Fruit fly (Drosophila melanogaster) whole organism, prepupa: Measurements from ENCODE around the gene yuri.

Experiments
- Blimp-1 ChIP-seq: fragments of 200-800 bp; sonication (Bioruptor generic); optimal IDR thresholded peaks from 3 replicates; lab custom pipeline; 2017; ENCODE audit warnings: missing biosample characterization, missing genetic modification characterization, mild to moderate bottlenecking, moderate library complexity, missing genetic modification reagents
- CG10631 ChIP-seq: fragments of 200-800 bp; sonication (Bioruptor generic); optimal IDR thresholded peaks from 2 replicates; lab custom pipeline; 2016; ENCODE audit warnings: missing biosample characterization, missing genetic modification characterization
- CG10669 ChIP-seq: fragments of 200-800 bp; sonication (Bioruptor generic); optimal IDR thresholded peaks from 3 replicates; lab custom pipeline; 2018; ENCODE audit warnings: missing biosample characterization, mild to moderate bottlenecking, missing genetic modification characterization, moderate library complexity
- CG11294 ChIP-seq: fragments of 200-800 bp; sonication (Bioruptor generic); IDR thresholded peaks from 2 replicates; pipeline ENCODE4 v1.3.6; 2022; ENCODE audit warnings: missing biosample characterization, missing genetic modification characterization
- CG11762 ChIP-seq: fragments of 200-800 bp; sonication (Bioruptor generic); optimal IDR thresholded peaks from 3 replicates; lab custom pipeline; 2016; ENCODE audit warnings: missing biosample characterization, missing genetic modification characterization; ENCODE audit not compliant: insufficient read depth
- CG11902 ChIP-seq: fragments of 200-800 bp; sonication (Bioruptor generic); optimal IDR thresholded peaks from 3 replicates; lab custom pipeline; 2016; ENCODE audit warnings: missing biosample characterization, missing genetic modification characterization
- CG15336 ChIP-seq: fragments of 200-800 bp; sonication (Bioruptor generic); IDR thresholded peaks from 2 replicates; pipeline ENCODE4 v1.3.6; 2022; ENCODE audit warnings: missing biosample characterization, missing genetic modification characterization
- CG3032 ChIP-seq: fragments of 200-800 bp; optimal IDR thresholded peaks from 2 replicates; lab custom pipeline; 2019; ENCODE audit warnings: missing biosample characterization, mild to moderate bottlenecking, missing genetic modification characterization, moderate library complexity
- CG32006 ChIP-seq: fragments of 200-800 bp; sonication (Bioruptor generic); optimal IDR thresholded peaks from 3 replicates; lab custom pipeline; 2017; ENCODE audit warnings: missing biosample characterization, mild to moderate bottlenecking, missing genetic modification characterization
- CG34406 ChIP-seq: fragments of 200-800 bp; sonication (Bioruptor generic); optimal IDR thresholded peaks from 3 replicates; lab custom pipeline; 2016; ENCODE audit warnings: missing biosample characterization, missing genetic modification characterization
- CG3919 ChIP-seq: fragments of 200-800 bp; sonication (Bioruptor generic); optimal IDR thresholded peaks from 3 replicates; lab custom pipeline; 2016; ENCODE audit warnings: missing biosample characterization, missing genetic modification characterization
- CG4318 ChIP-seq: fragments of 200-800 bp; sonication (Bioruptor generic); optimal IDR thresholded peaks from 3 replicates; lab custom pipeline; 2017; ENCODE audit warnings: missing biosample characterization, mild to moderate bottlenecking, missing genetic modification characterization
- CG6276 ChIP-seq: fragments of 200-800 bp; sonication (Bioruptor generic); optimal IDR thresholded peaks from 2 replicates; lab custom pipeline; 2017; ENCODE audit warnings: missing biosample characterization, mild to moderate bottlenecking, missing genetic modification characterization
- CG6792 ChIP-seq: fragments of 200-800 bp; sonication (Bioruptor generic); optimal IDR thresholded peaks from 3 replicates; lab custom pipeline; 2016; ENCODE audit warnings: missing biosample characterization, missing genetic modification characterization
- CG6808 ChIP-seq: fragments of 200-800 bp; sonication (Bioruptor generic); optimal IDR thresholded peaks from 3 replicates; lab custom pipeline; 2017; ENCODE audit warnings: missing biosample characterization, missing genetic modification characterization, mild to moderate bottlenecking, moderate library complexity, missing genetic modification reagents
- CG6854 ChIP-seq: fragments of 200-800 bp; sonication (Bioruptor generic); optimal IDR thresholded peaks from 2 replicates; lab custom pipeline; 2017; ENCODE audit warnings: missing biosample characterization, mild to moderate bottlenecking, missing genetic modification characterization
- CG7368 ChIP-seq: fragments of 200-800 bp; sonication (Bioruptor generic); optimal IDR thresholded peaks from 3 replicates; lab custom pipeline; 2016; ENCODE audit warnings: missing biosample characterization, missing genetic modification characterization
- CG8119 ChIP-seq: fragments of 200-800 bp; sonication (Bioruptor generic); IDR thresholded peaks from 3 replicates; pipeline ENCODE4 v1.3.6; 2022; ENCODE audit warnings: missing biosample characterization, missing genetic modification characterization
- CG8319 ChIP-seq: fragments of 200-800 bp; sonication (Bioruptor generic); optimal IDR thresholded peaks from 3 replicates; lab custom pipeline; 2016; ENCODE audit warnings: missing biosample characterization, missing genetic modification characterization
- CG8632 ChIP-seq: fragments of 200-800 bp; sonication (Bioruptor generic); optimal IDR thresholded peaks from 3 replicates; lab custom pipeline; 2016; ENCODE audit warnings: missing biosample characterization, missing genetic modification characterization
- CG9139 ChIP-seq: fragments of 200-800 bp; sonication (Bioruptor generic); optimal IDR thresholded peaks from 3 replicates; lab custom pipeline; 2017; ENCODE audit warnings: missing biosample characterization, mild to moderate bottlenecking, missing genetic modification characterization
- Eip75B ChIP-seq: fragments of 200-800 bp; sonication (Bioruptor generic); optimal IDR thresholded peaks from 3 replicates; lab custom pipeline; 2016; ENCODE audit warnings: missing biosample characterization, missing genetic modification characterization
- Eip78C ChIP-seq: fragments of 200-800 bp; sonication (Bioruptor generic); peaks from one replicate; lab custom pipeline; 2016; ENCODE audit warnings: missing biosample characterization, missing genetic modification characterization
- Eip93F ChIP-seq: fragments of 200-800 bp; sonication (Bioruptor generic); optimal IDR thresholded peaks from 2 replicates; lab custom pipeline; 2016; ENCODE audit warnings: missing biosample characterization, mild to moderate bottlenecking, missing genetic modification characterization
- Ets21C ChIP-seq: fragments of 200-800 bp; sonication (Bioruptor generic); optimal IDR thresholded peaks from 3 replicates; lab custom pipeline; 2016; ENCODE audit warnings: missing biosample characterization, missing genetic modification characterization
- Gug ChIP-seq: fragments of 200-800 bp; sonication (Bioruptor generic); IDR thresholded peaks from 2 replicates; pipeline ENCODE4 v1.3.6; 2022; ENCODE audit warnings: missing biosample characterization, missing genetic modification characterization
- Hr38 ChIP-seq: sonication (Bioruptor generic); optimal IDR thresholded peaks from 2 replicates; lab custom pipeline; 2016; ENCODE audit warnings: missing biosample characterization, missing genetic modification characterization
- Hr39 ChIP-seq: fragments of 200-800 bp; sonication (Bioruptor generic); optimal IDR thresholded peaks from 2 replicates; lab custom pipeline; 2016; ENCODE audit warnings: missing biosample characterization, missing genetic modification characterization
- Lpt ChIP-seq: fragments of 200-800 bp; sonication (Bioruptor generic); optimal IDR thresholded peaks from 3 replicates; lab custom pipeline; 2016; ENCODE audit warnings: missing biosample characterization, missing genetic modification characterization
- OdsH ChIP-seq: fragments of 200-800 bp; sonication (Bioruptor generic); optimal IDR thresholded peaks from 3 replicates; lab custom pipeline; 2016; ENCODE audit warnings: missing biosample characterization, missing genetic modification characterization
- Smox ChIP-seq: fragments of 200-800 bp; sonication (Bioruptor generic); optimal IDR thresholded peaks from 3 replicates; lab custom pipeline; 2016; ENCODE audit warnings: missing biosample characterization, missing genetic modification characterization
- Sox102F ChIP-seq: fragments of 200-800 bp; sonication (Bioruptor generic); optimal IDR thresholded peaks from 2 replicates; lab custom pipeline; 2016; ENCODE audit warnings: missing biosample characterization, mild to moderate bottlenecking, missing genetic modification characterization
- Sox14 ChIP-seq: fragments of 200-800 bp; sonication (Bioruptor generic); optimal IDR thresholded peaks from 3 replicates; lab custom pipeline; 2016; ENCODE audit warnings: missing biosample characterization, missing genetic modification characterization
- Sox15 ChIP-seq: fragments of 200-800 bp; sonication (Bioruptor generic); optimal IDR thresholded peaks from 3 replicates; lab custom pipeline; 2016; ENCODE audit warnings: missing biosample characterization, missing genetic modification characterization
- acj6 ChIP-seq: fragments of 200-800 bp; sonication (Bioruptor generic); optimal IDR thresholded peaks from 3 replicates; lab custom pipeline; 2016; ENCODE audit warnings: missing biosample characterization, missing genetic modification characterization
- cyc ChIP-seq: fragments of 200-800 bp; sonication (Bioruptor generic); optimal IDR thresholded peaks from 3 replicates; lab custom pipeline; 2016; ENCODE audit warnings: missing biosample characterization, missing genetic modification characterization
- dac ChIP-seq: fragments of 200-800 bp; sonication (Bioruptor generic); optimal IDR thresholded peaks from 2 replicates; lab custom pipeline; 2017; ENCODE audit warnings: missing biosample characterization, mild to moderate bottlenecking, missing genetic modification characterization
- dsx ChIP-seq: fragments of 200-800 bp; optimal IDR thresholded peaks from 3 replicates; lab custom pipeline; 2019; ENCODE audit warnings: missing biosample characterization, mild to moderate bottlenecking, missing genetic modification characterization, moderate library complexity; ENCODE audit not compliant: poor library complexity, severe bottlenecking
- eg ChIP-seq: fragments of 200-800 bp; sonication (Bioruptor generic); IDR thresholded peaks from 3 replicates; pipeline ENCODE4 v1.3.6; 2022; ENCODE audit warnings: missing biosample characterization, missing genetic modification characterization
- esn ChIP-seq: fragments of 200-800 bp; sonication (Bioruptor generic); optimal IDR thresholded peaks from 2 replicates; lab custom pipeline; 2016; ENCODE audit warnings: missing biosample characterization, mild to moderate bottlenecking, missing genetic modification characterization, moderate library complexity
- fd59A ChIP-seq: fragments of 200-800 bp; sonication (Bioruptor generic); optimal IDR thresholded peaks from 2 replicates; lab custom pipeline; 2017; ENCODE audit warnings: missing biosample characterization, mild to moderate bottlenecking, missing genetic modification characterization, missing genetic modification reagents
- fd85E ChIP-seq: fragments of 200-800 bp; sonication (Bioruptor generic); optimal IDR thresholded peaks from 3 replicates; lab custom pipeline; 2016; ENCODE audit warnings: missing biosample characterization, missing genetic modification characterization
- fkh ChIP-seq: fragments of 200-800 bp; sonication (Bioruptor generic); optimal IDR thresholded peaks from 3 replicates; lab custom pipeline; 2017; ENCODE audit warnings: missing biosample characterization, mild to moderate bottlenecking, missing genetic modification characterization, moderate library complexity
- lz ChIP-seq: fragments of 200-800 bp; sonication (Bioruptor generic); optimal IDR thresholded peaks from 3 replicates; lab custom pipeline; 2016; ENCODE audit warnings: missing biosample characterization, missing genetic modification characterization
- pdm3 ChIP-seq: fragments of 200-800 bp; sonication (Bioruptor generic); optimal IDR thresholded peaks from 3 replicates; lab custom pipeline; 2016; ENCODE audit warnings: missing biosample characterization, missing genetic modification characterization
- salr ChIP-seq, 2 experiments: fragments of 200-800 bp; sonication (Bioruptor generic); optimal IDR thresholded peaks; 3 replicates each; lab custom pipeline; 2016 to 2018; ENCODE audit warnings: missing biosample characterization in 2 of 2, missing genetic modification characterization in 2 of 2, mild to moderate bottlenecking in 1 of 2
- spab ChIP-seq: fragments of 200-800 bp; sonication (Bioruptor generic); optimal IDR thresholded peaks from 2 replicates; lab custom pipeline; 2017; ENCODE audit warnings: missing biosample characterization, mild to moderate bottlenecking, missing genetic modification characterization, missing genetic modification reagents
- ss ChIP-seq, 2 experiments: fragments of 200-800 bp; sonication (Bioruptor generic); optimal IDR thresholded peaks; 2 replicates in 1 of 2; 3 replicates in 1 of 2; lab custom pipeline; 2017 to 2018; ENCODE audit warnings: mild to moderate bottlenecking in 2 of 2, missing biosample characterization in 2 of 2, missing genetic modification characterization in 2 of 2, moderate library complexity in 1 of 2
- svp ChIP-seq: fragments of 200-800 bp; sonication (Bioruptor generic); peaks from one replicate; lab custom pipeline; 2016; ENCODE audit warnings: missing biosample characterization, missing genetic modification characterization
- topi ChIP-seq: fragments of 200-800 bp; sonication (Bioruptor generic); optimal IDR thresholded peaks from 3 replicates; lab custom pipeline; 2016; ENCODE audit warnings: missing biosample characterization, missing genetic modification characterization
- vri ChIP-seq: fragments of 200-800 bp; sonication (Bioruptor generic); optimal IDR thresholded peaks from 3 replicates; lab custom pipeline; 2016; ENCODE audit warnings: missing biosample characterization, mild to moderate bottlenecking, missing genetic modification characterization

The yuri gene

DNA sequence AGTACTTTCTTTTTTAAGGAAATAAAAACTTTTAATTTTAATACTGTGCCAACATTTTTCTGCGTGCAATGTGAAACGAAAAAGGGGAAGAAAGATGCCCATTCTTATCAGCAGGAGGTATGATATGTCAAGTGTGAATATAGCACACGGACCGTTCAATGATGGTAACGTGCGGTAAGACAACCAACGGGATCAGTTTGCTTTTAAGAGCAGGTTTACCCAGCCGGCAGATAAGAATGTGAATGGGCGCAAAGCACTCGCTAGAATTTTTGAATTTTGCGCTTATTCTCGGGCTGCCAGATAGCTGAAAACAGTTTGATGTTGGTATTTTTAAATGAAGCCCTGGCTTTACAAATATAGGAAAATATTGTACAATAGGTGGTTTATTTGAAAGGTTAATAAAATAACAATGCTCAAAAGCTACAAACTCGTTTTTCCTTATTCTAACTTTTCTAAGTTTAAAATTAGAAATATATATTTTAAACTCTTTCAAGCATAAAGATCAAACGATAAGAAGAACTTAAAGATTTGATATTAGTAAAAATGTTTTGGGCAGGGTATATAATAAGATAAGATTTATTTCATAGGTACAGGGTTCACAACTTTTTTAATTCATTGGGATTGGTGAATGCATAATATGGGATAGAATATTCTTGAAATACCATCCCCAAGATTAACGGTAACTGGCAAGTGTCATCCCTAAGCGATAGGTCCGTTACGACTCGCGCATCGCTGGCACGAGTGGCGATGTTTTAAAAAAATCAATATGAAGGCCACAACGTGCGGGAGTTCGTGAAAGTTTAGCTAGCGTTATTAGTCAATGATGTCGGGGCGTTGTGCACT lies 16.1 kb downstream of the yuri start, which contains the start of gene dao:
Gene dao (plus strand): TSS at position 717 of the 843 bp plus-strand sequence.
- TF ChIP-seq CG6792 (GFP tag; lab: Kevin White, UChicago) (no peak), fkh (no peak), Hr39 (peak; percentile 35), acj6 (GFP tag; lab: Kevin White, UChicago) (peak; percentile 22), OdsH (peak; percentile 19), CG4318 (no peak), Blimp-1 (GFP tag; lab: Kevin White, UChicago) (no peak), CG11294 (GFP tag; lab: Robert Waterston, UW) (no peak), cyc (peak; percentile 18), CG15336 (GFP tag; lab: Robert Waterston, UW) (no peak), Eip75B (GFP tag; lab: Kevin White, UChicago) (no peak), CG10631 (GFP tag; lab: Kevin White, UChicago) (peak; percentile 40), Sox102F (GFP tag; lab: Kevin White, UChicago) (no peak), spab (no peak), CG7368 (GFP tag; lab: Kevin White, UChicago) (no peak), CG11902 (GFP tag; lab: Kevin White, UChicago) (peak; percentile 3), Sox14 (GFP tag; lab: Kevin White, UChicago) (no peak), CG11762 (GFP tag; lab: Kevin White, UChicago) (no peak), Lpt (no peak), Ets21C (GFP tag; lab: Kevin White, UChicago) (no peak), CG10669 (GFP tag; lab: Kevin White, UChicago) (no peak), fd59A (no peak), fd85E (no peak), CG6808 (GFP tag; lab: Kevin White, UChicago) (no peak), topi (GFP tag; lab: Kevin White, UChicago) (no peak), CG3919 (GFP tag; lab: Kevin White, UChicago) (no peak), CG6854 (GFP tag; lab: Kevin White, UChicago) (no peak), Gug (no peak), Hr38 (GFP tag; lab: Kevin White, UChicago) (no peak), dsx (GFP tag; lab: Kevin White, UChicago) (no peak), esn (GFP tag; lab: Kevin White, UChicago) (peak; percentile 7), vri (GFP tag; lab: Kevin White, UChicago) (no peak), Eip78C (GFP tag; lab: Kevin White, UChicago) (peak; percentile 65), Sox15 (GFP tag; lab: Kevin White, UChicago) (no peak), ss (GFP tag; optimal IDR thresholded peaks at IDR 0.05; lab: Kevin White, UChicago) (no peak), eg (GFP tag; lab: Robert Waterston, UW) (0 out of 3 replicates have a peak, but pooled peaks have one; percentile 20), CG3032 (tag; lab: Kevin White, UChicago) (no peak), CG32006 (GFP tag; lab: Kevin White, UChicago) (peak; percentile 36), CG8632 (GFP tag; lab: Kevin White, UChicago) (no peak), CG34406 (GFP tag; lab: Kevin White, UChicago) (no peak), CG9139 (GFP tag; lab: Kevin White, UChicago) (no peak), dac (no peak), Smox (GFP tag; lab: Kevin White, UChicago) (no peak), pdm3 (GFP tag; lab: Kevin White, UChicago) (peak; percentile 32), salr (GFP tag; optimal IDR thresholded peaks at IDR 0.05; lab: Kevin White, UChicago) (no peak), CG8119 (no peak), CG6276 (no peak), svp (peak; percentile 66), lz (GFP tag; lab: Kevin White, UChicago) (peak; percentile 15), Eip93F (GFP tag; lab: Kevin White, UChicago) (no peak), CG8319 (GFP tag; lab: Kevin White, UChicago) (no peak)
